Worm (Caenorhabditis elegans) whole organism, L4 larva: ENCODE measurements around the gene T28C12.2.

Experiments used
- F10B5.3 ChIP-seq: sonication (generic microtip); optimal IDR thresholded peaks from 2 replicates; lab custom pipeline; 2016; ENCODE audit warnings: mild to moderate bottlenecking, missing genetic modification characterization, missing compliant biosample characterization
- F37D6.2 ChIP-seq: sonication (generic microtip); optimal IDR thresholded peaks from 2 replicates; lab custom pipeline; 2016; ENCODE audit warnings: mild to moderate bottlenecking, missing genetic modification characterization, missing compliant biosample characterization
- aha-1 ChIP-seq: fragments of 150-350 bp; peaks from one replicate; lab custom pipeline; 2014; ENCODE audit warnings: missing biosample characterization, missing genetic modification characterization
- ceh-20 ChIP-seq: fragments of 200-800 bp; sonication (Bioruptor generic); IDR thresholded peaks from 2 replicates; pipeline ENCODE4 v1.3.6; 2022; ENCODE audit warnings: missing genetic modification reagents, missing genetic modification characterization, missing compliant biosample characterization
- ceh-28 ChIP-seq: fragments of 150-350 bp; optimal IDR thresholded peaks from 2 replicates; lab custom pipeline; 2014; ENCODE audit warnings: missing biosample characterization, missing genetic modification reagents, missing genetic modification characterization
- daf-12 ChIP-seq: fragments of 150-350 bp; optimal IDR thresholded peaks from 2 replicates; lab custom pipeline; 2014; ENCODE audit warnings: missing biosample characterization, missing genetic modification reagents, missing genetic modification characterization
- daf-16 ChIP-seq, 3 experiments: sonication (generic microtip); optimal IDR thresholded peaks; 2 replicates each; lab custom pipeline; 2016 to 2017; ENCODE audit warnings: missing genetic modification characterization in 3 of 3, missing genetic modification reagents in 3 of 3, mild to moderate bottlenecking in 2 of 3, missing compliant biosample characterization in 2 of 3, missing biosample characterization in 1 of 3, moderate library complexity in 1 of 3
- daf-19 ChIP-seq: fragments of 200-800 bp; sonication (Bioruptor generic); conservative IDR thresholded peaks from 2 replicates; pipeline ENCODE4 v1.3.6; 2022; ENCODE audit warnings: missing genetic modification characterization, missing compliant biosample characterization
- dmd-6 ChIP-seq: fragments of 200-800 bp; sonication (Bioruptor generic); IDR thresholded peaks from 2 replicates; pipeline ENCODE4 v1.3.6; 2022; ENCODE audit warnings: missing genetic modification reagents, missing genetic modification characterization, missing compliant biosample characterization
- dve-1 ChIP-seq: sonication (generic microtip); optimal IDR thresholded peaks from 2 replicates; lab custom pipeline; 2017; ENCODE audit warnings: antibody characterized with exemption, mild to moderate bottlenecking, missing genetic modification characterization, missing compliant biosample characterization; ENCODE audit not compliant: insufficient read depth
- egl-27 ChIP-seq: sonication (generic microtip); optimal IDR thresholded peaks from 3 replicates; lab custom pipeline; 2017; ENCODE audit warnings: missing biosample characterization, missing genetic modification reagents, missing genetic modification characterization
- hif-1 ChIP-seq, 2 experiments: sonication (generic microtip); optimal IDR thresholded peaks; 2 replicates each; lab custom pipeline; 2016 to 2017; ENCODE audit warnings: missing compliant biosample characterization in 2 of 2, missing genetic modification characterization in 2 of 2, missing genetic modification reagents in 2 of 2, missing genotype in 2 of 2, mild to moderate bottlenecking in 1 of 2
- hlh-11 ChIP-seq: fragments of 200-800 bp; sonication (Bioruptor generic); optimal IDR thresholded peaks from 2 replicates; lab custom pipeline; 2018; ENCODE audit warnings: mild to moderate bottlenecking, missing genetic modification characterization, missing compliant biosample characterization
- hlh-30 ChIP-seq: sonication (generic microtip); optimal IDR thresholded peaks from 2 replicates; lab custom pipeline; 2017; ENCODE audit warnings: antibody characterized with exemption, mild to moderate bottlenecking, missing genetic modification characterization, missing compliant biosample characterization; ENCODE audit not compliant: insufficient read depth
- lin-1 ChIP-seq: fragments of 200-800 bp; sonication (Bioruptor generic); IDR thresholded peaks from 2 replicates; pipeline ENCODE4 v1.3.6; 2022; ENCODE audit warnings: missing genetic modification reagents, missing genetic modification characterization, missing compliant biosample characterization
- lin-29 ChIP-seq: fragments of 200-800 bp; sonication (Bioruptor generic); IDR thresholded peaks from 2 replicates; pipeline ENCODE4 v1.3.6; 2022; ENCODE audit warnings: missing genetic modification reagents, missing genetic modification characterization, missing compliant biosample characterization
- mes-2 ChIP-seq: sonication (generic microtip); optimal IDR thresholded peaks from 2 replicates; lab custom pipeline; 2016; ENCODE audit warnings: missing genotype, mild to moderate bottlenecking, missing genetic modification characterization, missing compliant biosample characterization; ENCODE audit not compliant: poor library complexity, severe bottlenecking
- nhr-11 ChIP-seq: fragments of 150-350 bp; optimal IDR thresholded peaks from 2 replicates; lab custom pipeline; 2014; ENCODE audit warnings: missing biosample characterization, missing genetic modification characterization
- nhr-28 ChIP-seq: fragments of 150-350 bp; optimal IDR thresholded peaks from 2 replicates; lab custom pipeline; 2014; ENCODE audit warnings: missing biosample characterization, missing genetic modification characterization
- nhr-41 ChIP-seq: fragments of 200-800 bp; sonication (Bioruptor generic); IDR thresholded peaks from 2 replicates; pipeline ENCODE4 v1.3.6; 2022; ENCODE audit warnings: missing genetic modification reagents, missing genetic modification characterization, missing compliant biosample characterization
- nhr-42 ChIP-seq: fragments of 200-800 bp; sonication (Bioruptor generic); IDR thresholded peaks from 2 replicates; pipeline ENCODE4 v1.3.6; 2022; ENCODE audit warnings: missing genetic modification characterization, missing compliant biosample characterization
- nhr-48 ChIP-seq: sonication (generic microtip); optimal IDR thresholded peaks from 2 replicates; lab custom pipeline; 2016; ENCODE audit warnings: mild to moderate bottlenecking, missing genetic modification characterization, missing compliant biosample characterization
- pha-4 ChIP-seq, 2 experiments: fragments of 150-350 bp in 1 of 2; fragments of 200-800 bp in 1 of 2; sonication (Bioruptor generic) in 1 of 2; IDR thresholded peaks in 1 of 2; optimal IDR thresholded peaks in 1 of 2; 2 replicates each; pipeline versions ENCODE4 v1.3.6 to Lab custom; 2014 to 2022; ENCODE audit warnings: missing genetic modification characterization in 2 of 2, missing genetic modification reagents in 2 of 2, missing biosample characterization in 1 of 2, missing compliant biosample characterization in 1 of 2
- php-3 ChIP-seq: fragments of 200-800 bp; sonication (Bioruptor generic); IDR thresholded peaks from 2 replicates; pipeline ENCODE4 v1.3.6; 2022; ENCODE audit warnings: missing genetic modification reagents, missing genetic modification characterization, missing compliant biosample characterization
- pqm-1 ChIP-seq: sonication (generic microtip); optimal IDR thresholded peaks from 2 replicates; lab custom pipeline; 2017; ENCODE audit warnings: missing biosample characterization, missing genetic modification characterization
- saeg-2 ChIP-seq: fragments of 200-800 bp; sonication (Bioruptor generic); IDR thresholded peaks from 2 replicates; pipeline ENCODE4 v1.3.6; 2022; ENCODE audit warnings: missing genetic modification reagents, missing genetic modification characterization, missing compliant biosample characterization
- set-16 ChIP-seq: fragments of 200-800 bp; sonication (Bioruptor generic); IDR thresholded peaks from 2 replicates; pipeline ENCODE4 v1.3.6; 2022; ENCODE audit warnings: missing genetic modification reagents, missing genetic modification characterization, missing compliant biosample characterization
- skn-1 ChIP-seq: fragments of 150-350 bp; optimal IDR thresholded peaks from 2 replicates; lab custom pipeline; 2014; ENCODE audit warnings: missing biosample characterization, missing genetic modification characterization
- tra-1 ChIP-seq: fragments of 200-800 bp; sonication (Bioruptor generic); IDR thresholded peaks from 2 replicates; pipeline ENCODE4 v1.3.6; 2022; ENCODE audit warnings: missing genetic modification reagents, missing genetic modification characterization, missing compliant biosample characterization
- unc-130 ChIP-seq: sonication (generic microtip); optimal IDR thresholded peaks from 2 replicates; lab custom pipeline; 2016; ENCODE audit warnings: missing genetic modification reagents, missing genetic modification characterization, missing compliant biosample characterization
- unc-62 ChIP-seq, 3 experiments: fragments of 150-350 bp in 1 of 3; sonication (generic microtip); optimal IDR thresholded peaks in 2 of 3; peaks in 1 of 3; 1 replicate in 1 of 3; 2 replicates in 2 of 3; lab custom pipeline; 2014 to 2017; ENCODE audit warnings: missing biosample characterization in 3 of 3, missing genetic modification characterization in 3 of 3, missing genetic modification reagents in 3 of 3, missing genotype in 1 of 3
- zfp-3 ChIP-seq: fragments of 200-800 bp; sonication (Bioruptor generic); conservative IDR thresholded peaks from 2 replicates; pipeline ENCODE4 v1.3.6; 2022; ENCODE audit warnings: missing genetic modification reagents, missing genetic modification characterization, missing compliant biosample characterization

Gene T28C12.2

DNA sequence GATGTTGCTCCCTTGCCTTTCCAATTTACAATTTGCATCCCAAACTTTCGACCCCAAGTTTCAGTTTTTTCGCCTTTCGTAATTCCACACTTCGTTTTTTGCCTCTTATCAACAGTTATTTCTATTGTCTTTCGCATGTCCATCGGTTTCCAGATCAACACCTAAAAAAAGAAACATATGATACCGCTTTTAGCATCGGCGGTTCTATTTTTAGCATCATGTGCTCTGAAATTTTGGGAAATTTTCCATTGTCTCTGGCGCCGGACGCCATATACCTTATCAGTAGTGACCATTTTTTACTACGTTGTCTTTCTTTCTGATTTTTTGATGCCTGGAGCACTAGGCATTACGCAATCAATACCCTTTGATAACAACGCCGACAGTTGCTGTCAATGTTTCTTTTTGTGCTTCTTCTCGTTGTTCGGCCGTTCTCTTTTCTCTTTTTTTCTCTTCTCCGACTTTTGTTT lies 27.0 kb downstream of the T28C12.2 start, which contains the start of gene bcl-11:
Gene bcl-11, plus strand, starts transcription at position 51 of the 467 bp plus-strand sequence.
- peak; percentile 71 for TF ChIP-seq hlh-11
- TF ChIP-seq F37D6.2 (tag; lab: Kevin White, UChicago) = no peak
- TF ChIP-seq php-3 (GFP tag; lab: Robert Waterston, UW) = peak; percentile 59; the same call in 1 of the 2 replicates
- TF ChIP-seq lin-1 (GFP tag; lab: Robert Waterston, UW) = peak; percentile 36; the same call in 1 of the 2 replicates
- TF ChIP-seq set-16 = no peak
- TF ChIP-seq tra-1 (GFP tag; lab: Robert Waterston, UW) = 0 out of 2 replicates have a peak, but pooled peaks have one; percentile 56
- no peak for TF ChIP-seq daf-12 (tag; lab: Kevin White, UChicago)
- TF ChIP-seq dve-1 (tag; lab: Kevin White, UChicago) = peak; percentile 60
- TF ChIP-seq hlh-30 = peak; percentile 23
- TF ChIP-seq nhr-28 (tag; lab: Kevin White, UChicago) = peak; percentile 49
- TF ChIP-seq ceh-20 = 0 out of 2 replicates have a peak, but pooled peaks have one; percentile 17
- no peak for TF ChIP-seq zfp-3 (GFP tag; lab: Robert Waterston, UW)
- TF ChIP-seq nhr-48 (tag; lab: Kevin White, UChicago) = peak; percentile 60
- no peak for TF ChIP-seq nhr-11 (tag; lab: Kevin White, UChicago)
- no peak for TF ChIP-seq daf-16 (GFP tag; optimal IDR thresholded peaks at IDR 0.05; lab: Kevin White, UChicago)
- peak; percentile 26 for TF ChIP-seq daf-16 (tag; optimal IDR thresholded peaks at IDR 0.05; lab: Kevin White, UChicago)
- TF ChIP-seq ceh-28 (tag; lab: Kevin White, UChicago) = no peak
- peak in 1 of 2 experiments; percentile 20 for TF ChIP-seq unc-62 (GFP tag; optimal IDR thresholded peaks at IDR 0.05 in 1 of 2; lab: Kevin White, UChicago)
- no peak for TF ChIP-seq unc-62 (tag; optimal IDR thresholded peaks at IDR 0.05; lab: Kevin White, UChicago)
- peak; percentile 59 for TF ChIP-seq pqm-1 (tag; lab: Kevin White, UChicago)
- TF ChIP-seq hif-1 (tag; optimal IDR thresholded peaks at IDR 0.05; lab: Kevin White, UChicago) = peak in 1 of 2 experiments; percentile 19
- peak; percentile 89 for TF ChIP-seq dmd-6 (GFP tag; lab: Robert Waterston, UW)

DNA sequence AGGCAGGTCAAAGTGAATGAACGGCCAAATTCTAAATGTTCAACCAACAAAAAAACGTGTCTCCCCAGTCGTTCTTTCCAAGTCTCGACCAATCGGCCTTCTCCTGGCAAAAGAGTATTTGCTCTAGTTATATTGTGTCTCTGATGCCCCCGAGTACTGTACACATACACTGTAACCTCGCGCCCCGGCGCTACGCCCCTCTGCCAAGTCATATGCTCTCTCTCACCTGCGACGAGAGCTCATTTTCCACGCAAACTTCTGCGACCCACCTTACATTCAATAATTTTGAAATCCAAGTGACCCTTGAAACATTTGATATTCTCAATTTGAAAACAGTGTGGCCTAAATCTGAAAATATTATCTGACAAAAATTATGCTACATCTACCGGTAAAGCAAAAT lies 28.2 kb downstream of the T28C12.2 start:
- no peak for TF ChIP-seq egl-27 (tag; lab: Kevin White, UChicago)
- TF ChIP-seq hlh-30 = peak; percentile 45
- no peak for TF ChIP-seq saeg-2 (GFP tag; lab: Robert Waterston, UW)
- no peak for TF ChIP-seq daf-19 (GFP tag; lab: Robert Waterston, UW)
- TF ChIP-seq mes-2 = peak; percentile 5
- 0 out of 2 replicates have a peak, but pooled peaks have one; percentile 50 for TF ChIP-seq lin-29
- no peak for TF ChIP-seq skn-1
- TF ChIP-seq nhr-41 (GFP tag; lab: Robert Waterston, UW) = 0 out of 2 replicates have a peak, but pooled peaks have one; percentile 45
- no peak for TF ChIP-seq pha-4 (GFP tag; IDR thresholded peaks at IDR 0.05; lab: Robert Waterston, UW)
- peak; percentile 18 for TF ChIP-seq pha-4 (tag; optimal IDR thresholded peaks at IDR 0.05; lab: Kevin White, UChicago)
- peak; percentile 93 for TF ChIP-seq aha-1 (tag; lab: Kevin White, UChicago)
- no peak for TF ChIP-seq F10B5.3 (tag; lab: Kevin White, UChicago)
- no peak for TF ChIP-seq nhr-48 (tag; lab: Kevin White, UChicago)
- peak; percentile 23 for TF ChIP-seq nhr-28 (tag; lab: Kevin White, UChicago)
- TF ChIP-seq ceh-20 = no peak

DNA sequence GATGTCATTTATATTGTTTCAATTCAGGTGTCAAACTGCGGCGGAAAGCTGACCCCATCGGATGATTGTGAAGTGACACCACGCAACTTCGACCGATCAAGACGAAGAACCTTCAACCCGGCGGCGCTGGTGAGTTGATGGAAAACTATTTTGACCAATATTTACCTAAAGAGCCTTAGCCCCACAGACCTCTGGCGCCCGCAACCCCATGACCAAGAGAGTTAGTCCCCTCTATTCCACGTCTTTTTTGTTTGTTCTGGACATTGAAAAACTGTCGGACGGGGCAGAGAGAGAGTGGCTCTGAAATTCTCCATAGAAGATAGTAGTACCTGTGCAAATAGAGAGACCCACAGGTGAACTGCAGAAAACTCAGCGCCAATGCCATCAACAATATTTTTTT lies 29.7 kb downstream of the T28C12.2 start:
- TF ChIP-seq nhr-42 (GFP tag; lab: Robert Waterston, UW) = 0 out of 2 replicates have a peak, but pooled peaks have one; percentile 9
- no peak for TF ChIP-seq unc-130 (GFP tag; lab: Kevin White, UChicago)
- TF ChIP-seq aha-1 (tag; lab: Kevin White, UChicago) = no peak
- TF ChIP-seq pha-4 (GFP tag; IDR thresholded peaks at IDR 0.05; lab: Robert Waterston, UW) = 0 out of 2 replicates have a peak, but pooled peaks have one; percentile 33
- no peak for TF ChIP-seq pha-4 (tag; optimal IDR thresholded peaks at IDR 0.05; lab: Kevin White, UChicago)
- TF ChIP-seq unc-62 (GFP tag; optimal IDR thresholded peaks at IDR 0.05 in 1 of 2; lab: Kevin White, UChicago) = peak in 1 of 2 experiments; percentile 20
- TF ChIP-seq unc-62 (tag; optimal IDR thresholded peaks at IDR 0.05; lab: Kevin White, UChicago) = no peak
